Worm (Caenorhabditis elegans): ENCODE results near the gene nsy-7.
A peak's percentile ranks its signal among the peaks of the same experiment; 100 is the strongest.
"Not testable (repeated sequence)": the region's sequence is repeated elsewhere in the genome, so short reads cannot be mapped to it uniquely, and the experiment has no call there.

Gene nsy-7

ce11 chrIV:8133536-8133935 lies 47.1 kb upstream of the nsy-7 start, which contains the start of gene sph-1:
sph-1 (minus strand) TSS chrIV:8133558.
- TF ChIP-seq unc-62 (GFP tag; optimal IDR thresholded peaks at IDR 0.05) = no peak
- TF ChIP-seq snu-23 (GFP tag; optimal IDR thresholded peaks at IDR 0.05) = peak; percentile 52
- TF ChIP-seq mdl-1 (tag; optimal IDR thresholded peaks at IDR 0.05) = peak in 1 of 2 experiments; percentile 13
- TF ChIP-seq efl-1 (optimal IDR thresholded peaks at IDR 0.05) = peak in 1 of 2 experiments; percentile 9
- TF ChIP-seq efl-1 (GFP tag; optimal IDR thresholded peaks at IDR 0.05 in 1 of 2) = peak in 1 of 2 experiments; percentile 89
- TF ChIP-seq mep-1 (tag; optimal IDR thresholded peaks at IDR 0.05) = peak; percentile 47
- TF ChIP-seq ama-1 (optimal IDR thresholded peaks at IDR 0.05) = no peak
- peak; percentile 22 for TF ChIP-seq blmp-1 (tag; optimal IDR thresholded peaks at IDR 0.05)
- TF ChIP-seq fos-1 (tag; optimal IDR thresholded peaks at IDR 0.05) = peak; percentile 40
- peak; percentile 49 for TF ChIP-seq elt-2 (tag; optimal IDR thresholded peaks at IDR 0.05)
- no peak for TF ChIP-seq snpc-4 (tag; optimal IDR thresholded peaks at IDR 0.05)
- no peak for TF ChIP-seq F16B12.6 (tag; optimal IDR thresholded peaks at IDR 0.05)
- peak; percentile 70 for TF ChIP-seq lin-14 (GFP tag; optimal IDR thresholded peaks at IDR 0.05)
- TF ChIP-seq nhr-77 (tag; optimal IDR thresholded peaks at IDR 0.05) = peak; percentile 46
- no peak for TF ChIP-seq hlh-4 (tag; optimal IDR thresholded peaks at IDR 0.05)
- TF ChIP-seq lsy-2 (tag; optimal IDR thresholded peaks at IDR 0.05) = peak in 1 of 2 experiments; percentile 21
- no peak for TF ChIP-seq sox-4 (tag; optimal IDR thresholded peaks at IDR 0.05)
- TF ChIP-seq nhr-20 (tag; optimal IDR thresholded peaks at IDR 0.05) = peak; percentile 38
- TF ChIP-seq ceh-82 (tag; optimal IDR thresholded peaks at IDR 0.05) = no peak
- TF ChIP-seq lin-35 (GFP tag; optimal IDR thresholded peaks at IDR 0.05) = peak in 1 of 2 experiments; percentile 48
- peak; percentile 36 for TF ChIP-seq nhr-71 (tag; optimal IDR thresholded peaks at IDR 0.05)

- peak in 1 of 2 experiments; percentile 9 for TF ChIP-seq lsy-2 (tag; optimal IDR thresholded peaks at IDR 0.05)
- TF ChIP-seq skn-1 (tag; optimal IDR thresholded peaks at IDR 0.05) = no peak
- no peak for TF ChIP-seq mep-1 (tag; optimal IDR thresholded peaks at IDR 0.05)
- peak in 1 of 3 experiments; percentile 25 for TF ChIP-seq dpl-1 (GFP tag; optimal IDR thresholded peaks at IDR 0.05)
- TF ChIP-seq unc-98 (GFP tag; IDR thresholded peaks at IDR 0.05) = no peak
- no peak for TF ChIP-seq fkh-8 (tag; optimal IDR thresholded peaks at IDR 0.05)
Measured at ce11 chrIV:8130131-8130611, 43.7 kb upstream of the nsy-7 start, which contains the start of the genes ndub-11 and moc-3. ndub-11 (minus strand) TSS chrIV:8130231. moc-3 (plus strand) TSS chrIV:8130561.

DNA sequence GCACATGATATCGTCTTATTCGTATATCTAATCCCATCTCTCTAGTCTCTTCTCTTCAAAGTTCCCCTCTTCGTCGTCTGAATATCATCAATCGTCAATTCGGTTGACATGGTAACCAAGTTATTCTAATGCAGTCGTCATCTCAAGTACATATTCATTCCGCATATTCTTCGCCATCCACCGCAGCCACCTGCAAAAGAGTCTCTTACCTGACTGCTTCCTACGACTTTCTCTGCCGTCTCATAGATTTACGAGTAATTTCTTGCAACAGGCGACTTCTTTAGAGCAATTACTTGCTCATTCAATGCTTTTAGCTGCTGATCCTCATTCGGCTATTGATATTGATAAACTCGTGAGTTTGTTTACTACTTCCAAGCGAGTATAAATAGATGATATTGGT lies 41.0 kb upstream of the nsy-7 start:
- TF ChIP-seq fkh-8 (tag; optimal IDR thresholded peaks at IDR 0.05) (peak; percentile 85), dsc-1 (tag; optimal IDR thresholded peaks at IDR 0.05) (peak; percentile 70), Y116A8C.19 (tag; optimal IDR thresholded peaks at IDR 0.05; ENCODE audit: borderline replicate concordance) (no peak), nhr-28 (tag; optimal IDR thresholded peaks at IDR 0.05) (no peak), mab-9 (GFP tag; IDR thresholded peaks at IDR 0.05) (no peak), egl-13 (tag; optimal IDR thresholded peaks at IDR 0.05) (peak; percentile 1), sox-4 (tag; optimal IDR thresholded peaks at IDR 0.05) (peak; percentile 57), zip-4 (GFP tag; optimal IDR thresholded peaks at IDR 0.05) (no peak), pax-3 (tag; optimal IDR thresholded peaks at IDR 0.05) (peak; percentile 44), nhr-19 (GFP tag; conservative IDR thresholded peaks at IDR 0.05) (no peak)

ce11 chrIV:8126902-8127301 lies 40.5 kb upstream of the nsy-7 start, which contains the start of gene ceph-41:
ceph-41 (plus strand) TSS chrIV:8127202.
- TF ChIP-seq dpl-1 (GFP tag; optimal IDR thresholded peaks at IDR 0.05) = no peak
- TF ChIP-seq efl-1 (optimal IDR thresholded peaks at IDR 0.05) = no peak
- peak in 1 of 2 experiments; percentile 18 for TF ChIP-seq efl-1 (GFP tag; optimal IDR thresholded peaks at IDR 0.05 in 1 of 2)
- no peak for TF ChIP-seq egl-27 (tag; optimal IDR thresholded peaks at IDR 0.05)
- no peak for TF ChIP-seq nhr-84 (tag; optimal IDR thresholded peaks at IDR 0.05)

DNA sequence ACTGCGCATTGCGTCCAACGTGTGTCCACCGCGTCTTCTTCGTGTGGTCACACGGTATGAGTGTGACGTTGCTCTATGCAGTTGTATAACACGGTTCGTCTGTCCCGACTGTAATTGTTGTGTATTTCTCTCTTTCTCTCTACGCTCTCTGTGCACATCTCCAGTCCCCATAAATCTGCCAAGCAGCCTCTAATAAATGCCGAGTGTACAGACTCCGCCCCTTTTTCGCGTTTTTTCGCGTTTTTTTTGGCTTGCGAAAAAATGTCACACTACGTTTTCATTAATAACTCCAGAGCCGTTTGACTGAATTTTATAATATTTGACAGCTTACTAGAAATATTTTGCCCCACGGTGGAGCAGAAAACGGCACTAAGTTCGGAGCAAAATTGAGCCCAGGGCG lies 35.9 kb upstream of the nsy-7 start, which contains the start of gene erp-44.3:
Gene erp-44.3 (plus strand): TSS at position 301 of the 400 bp plus-strand sequence.
- TF ChIP-seq fos-1, unc-130, rnt-1 (tag; optimal IDR thresholded peaks at IDR 0.05): not testable (repeated sequence)
